Fruit fly (Drosophila melanogaster) whole organism, embryonic: Measurements from ENCODE around the gene BthD.

Source experiments
- ATbp ChIP-seq: fragments of 200-800 bp; sonication (Bioruptor generic); optimal IDR thresholded peaks from 2 replicates; lab custom pipeline; 2017; ENCODE audit warnings: missing biosample characterization, mild to moderate bottlenecking, missing genetic modification characterization, missing genetic modification reagents
- Blimp-1 ChIP-seq: fragments of 200-800 bp; sonication (Bioruptor generic); optimal IDR thresholded peaks from 3 replicates; lab custom pipeline; 2018; ENCODE audit warnings: missing biosample characterization, missing genetic modification characterization, mild to moderate bottlenecking, moderate library complexity, missing genetic modification reagents
- C15 ChIP-seq: fragments of 200-800 bp; sonication (Bioruptor generic); IDR thresholded peaks from 3 replicates; pipeline ENCODE4 v1.3.6; 2022; ENCODE audit warnings: missing biosample characterization, missing genetic modification characterization
- CG10959 ChIP-seq: fragments of 200-800 bp; sonication (Bioruptor generic); IDR thresholded peaks from 2 replicates; pipeline ENCODE4 v1.3.6; 2022; ENCODE audit warnings: missing biosample characterization, missing genetic modification characterization
- CG12299 ChIP-seq: fragments of 200-800 bp; sonication (Bioruptor generic); optimal IDR thresholded peaks from 2 replicates; lab custom pipeline; 2018; ENCODE audit warnings: missing biosample characterization, mild to moderate bottlenecking, missing genetic modification characterization
- CG13287 ChIP-seq: fragments of 200-800 bp; sonication (Bioruptor generic); IDR thresholded peaks from 2 replicates; pipeline ENCODE4 v1.3.6; 2022; ENCODE audit warnings: missing biosample characterization, missing genetic modification characterization; ENCODE audit not compliant: partially characterized antibody
- CG13424 ChIP-seq: fragments of 200-800 bp; sonication (Bioruptor generic); optimal IDR thresholded peaks from 2 replicates; lab custom pipeline; 2019; ENCODE audit warnings: missing biosample characterization, mild to moderate bottlenecking, missing genetic modification characterization, moderate library complexity
- CG15269 ChIP-seq: fragments of 200-800 bp; sonication (Bioruptor generic); optimal IDR thresholded peaks from 2 replicates; lab custom pipeline; 2018; ENCODE audit warnings: missing biosample characterization, mild to moderate bottlenecking, missing genetic modification characterization, moderate library complexity
- CG15514 ChIP-seq: fragments of 200-800 bp; sonication (Bioruptor generic); optimal IDR thresholded peaks from 3 replicates; lab custom pipeline; 2017; ENCODE audit warnings: missing biosample characterization, missing genetic modification characterization, mild to moderate bottlenecking, moderate library complexity, missing genetic modification reagents
- CG17359 ChIP-seq: fragments of 200-800 bp; sonication (Bioruptor generic); optimal IDR thresholded peaks from 3 replicates; lab custom pipeline; 2018; ENCODE audit warnings: missing biosample characterization, mild to moderate bottlenecking, missing genetic modification characterization, moderate library complexity
- CG17912 ChIP-seq: fragments of 200-800 bp; sonication (Bioruptor generic); optimal IDR thresholded peaks from 2 replicates; lab custom pipeline; 2018; ENCODE audit warnings: missing biosample characterization, mild to moderate bottlenecking, missing genetic modification characterization
- CG1832 ChIP-seq: fragments of 200-800 bp; sonication (Bioruptor generic); optimal IDR thresholded peaks from 2 replicates; lab custom pipeline; 2017; ENCODE audit warnings: missing biosample characterization, mild to moderate bottlenecking, missing genetic modification characterization, inconsistent platforms
- CG4854 ChIP-seq: fragments of 200-800 bp; sonication (Bioruptor generic); optimal IDR thresholded peaks from 2 replicates; lab custom pipeline; 2016; ENCODE audit warnings: missing biosample characterization, missing genetic modification characterization, inconsistent platforms
- CG6813 ChIP-seq: fragments of 200-800 bp; sonication (Bioruptor generic); optimal IDR thresholded peaks from 2 replicates; lab custom pipeline; 2017; ENCODE audit warnings: missing biosample characterization, missing genetic modification characterization, mild to moderate bottlenecking, moderate library complexity, missing genetic modification reagents
- CG7271 ChIP-seq: fragments of 200-800 bp; sonication (Bioruptor generic); optimal IDR thresholded peaks from 2 replicates; lab custom pipeline; 2018; ENCODE audit warnings: missing biosample characterization, mild to moderate bottlenecking, missing genetic modification characterization, moderate library complexity
- CG8281 ChIP-seq: fragments of 200-800 bp; sonication (Bioruptor generic); optimal IDR thresholded peaks from 2 replicates; lab custom pipeline; 2018; ENCODE audit warnings: missing biosample characterization, mild to moderate bottlenecking, missing genetic modification characterization, moderate library complexity
- CG8478 ChIP-seq: fragments of >200 bp; optimal IDR thresholded peaks from 2 replicates; lab custom pipeline; 2018
- CG9932 ChIP-seq: fragments of 200-800 bp; sonication (Bioruptor generic); IDR thresholded peaks from 2 replicates; pipeline ENCODE4 v1.3.6; 2022; ENCODE audit warnings: missing biosample characterization, missing genetic modification characterization
- CTCF ChIP-seq: fragments of 200-800 bp; sonication (Bioruptor generic); optimal IDR thresholded peaks from 2 replicates; lab custom pipeline; 2017; ENCODE audit warnings: missing biosample characterization, mild to moderate bottlenecking, missing genetic modification characterization, moderate library complexity
- CrebB ChIP-seq: fragments of 200-800 bp; sonication (Bioruptor generic); optimal IDR thresholded peaks from 3 replicates; lab custom pipeline; 2018; ENCODE audit warnings: missing biosample characterization, mild to moderate bottlenecking, missing genetic modification characterization
- Dbx ChIP-seq: fragments of 200-800 bp; sonication (Bioruptor generic); IDR thresholded peaks from 3 replicates; pipeline ENCODE4 v1.3.6; 2022; ENCODE audit warnings: missing biosample characterization, missing genetic modification characterization
- Dip2 ChIP-seq: fragments of 200-800 bp; sonication (Bioruptor generic); IDR thresholded peaks from 2 replicates; pipeline ENCODE4 v1.3.6; 2022; ENCODE audit warnings: missing biosample characterization, missing genetic modification characterization
- Elba2 ChIP-seq: fragments of 200-800 bp; sonication (Bioruptor generic); optimal IDR thresholded peaks from 3 replicates; lab custom pipeline; 2016; ENCODE audit warnings: missing biosample characterization, missing genetic modification characterization
- Fer3 ChIP-seq: fragments of 200-800 bp; sonication (Bioruptor generic); optimal IDR thresholded peaks from 2 replicates; lab custom pipeline; 2018; ENCODE audit warnings: missing biosample characterization, mild to moderate bottlenecking, missing genetic modification characterization, moderate library complexity
- HLH54F ChIP-seq: fragments of 200-800 bp; sonication (Bioruptor generic); optimal IDR thresholded peaks from 3 replicates; lab custom pipeline; 2016; ENCODE audit warnings: missing biosample characterization, missing genetic modification characterization
- Hmr ChIP-seq: fragments of 200-800 bp; sonication (Bioruptor generic); optimal IDR thresholded peaks from 3 replicates; lab custom pipeline; 2017; ENCODE audit warnings: mild to moderate bottlenecking, missing biosample characterization, missing genetic modification reagents, missing genetic modification characterization
- Lpt ChIP-seq: fragments of >200 bp; optimal IDR thresholded peaks from 2 replicates; lab custom pipeline; 2018; ENCODE audit warnings: missing biosample characterization, missing genetic modification characterization
- PHDP ChIP-seq: fragments of 200-800 bp; sonication (Bioruptor generic); optimal IDR thresholded peaks from 3 replicates; lab custom pipeline; 2018; ENCODE audit warnings: missing biosample characterization, mild to moderate bottlenecking, missing genetic modification characterization, moderate library complexity
- Rfx ChIP-seq: fragments of 200-800 bp; sonication (Bioruptor generic); IDR thresholded peaks from 2 replicates; pipeline ENCODE4 v1.3.6; 2022; ENCODE audit warnings: missing biosample characterization, missing genetic modification characterization
- Sry-δ ChIP-seq: fragments of 200-800 bp; sonication (Bioruptor generic); optimal IDR thresholded peaks from 2 replicates; lab custom pipeline; 2016; ENCODE audit warnings: missing biosample characterization, missing genetic modification characterization
- ash1 ChIP-seq: fragments of 200-800 bp; sonication (Bioruptor generic); optimal IDR thresholded peaks from 2 replicates; lab custom pipeline; 2018; ENCODE audit warnings: missing biosample characterization, mild to moderate bottlenecking, missing genetic modification characterization
- cato ChIP-seq: fragments of 200-800 bp; sonication (Bioruptor generic); optimal IDR thresholded peaks from 2 replicates; lab custom pipeline; 2016; ENCODE audit warnings: missing biosample characterization, missing genetic modification characterization, borderline replicate concordance
- chm ChIP-seq: fragments of 200-800 bp; sonication (Bioruptor generic); IDR thresholded peaks from 2 replicates; pipeline ENCODE4 v1.3.6; 2022; ENCODE audit warnings: missing biosample characterization, missing genetic modification characterization
- crc ChIP-seq: fragments of 200-800 bp; sonication (Bioruptor generic); optimal IDR thresholded peaks from 2 replicates; lab custom pipeline; 2016; ENCODE audit warnings: missing biosample characterization, missing genetic modification characterization
- crp ChIP-seq, 2 experiments: fragments of 200-800 bp; sonication (Bioruptor generic); optimal IDR thresholded peaks; 2 replicates in 1 of 2; 3 replicates in 1 of 2; lab custom pipeline; 2017; ENCODE audit warnings: missing biosample characterization in 2 of 2, missing genetic modification characterization in 2 of 2, mild to moderate bottlenecking in 1 of 2, moderate library complexity in 1 of 2
- exex ChIP-seq: fragments of 200-800 bp; sonication (Bioruptor generic); optimal IDR thresholded peaks from 4 replicates; lab custom pipeline; 2018; ENCODE audit warnings: missing biosample characterization, mild to moderate bottlenecking, missing genetic modification characterization, moderate library complexity
- gce ChIP-seq: fragments of 200-800 bp; sonication (Bioruptor generic); IDR thresholded peaks from 3 replicates; pipeline ENCODE4 v1.3.6; 2022; ENCODE audit warnings: missing biosample characterization, missing genetic modification characterization
- her ChIP-seq: fragments of 200-800 bp; sonication (Bioruptor generic); optimal IDR thresholded peaks from 2 replicates; lab custom pipeline; 2016; ENCODE audit warnings: missing biosample characterization, missing genetic modification characterization
- kay ChIP-seq: fragments of 200-800 bp; sonication (Bioruptor generic); optimal IDR thresholded peaks from 2 replicates; lab custom pipeline; 2016; ENCODE audit warnings: missing biosample characterization, missing genetic modification characterization
- maf-S ChIP-seq: fragments of 200-800 bp; sonication (Bioruptor generic); optimal IDR thresholded peaks from 2 replicates; lab custom pipeline; 2016; ENCODE audit warnings: missing biosample characterization, missing genetic modification characterization
- nau ChIP-seq: fragments of 200-800 bp; sonication (Bioruptor generic); optimal IDR thresholded peaks from 3 replicates; lab custom pipeline; 2017; ENCODE audit warnings: missing biosample characterization, mild to moderate bottlenecking, missing genetic modification characterization, missing genetic modification reagents
- pfk ChIP-seq: fragments of 200-800 bp; sonication (Bioruptor generic); optimal IDR thresholded peaks from 2 replicates; lab custom pipeline; 2018; ENCODE audit warnings: missing biosample characterization, mild to moderate bottlenecking, missing genetic modification characterization, moderate library complexity
- pros ChIP-seq: fragments of 200-800 bp; sonication (Bioruptor generic); optimal IDR thresholded peaks from 3 replicates; lab custom pipeline; 2019; ENCODE audit warnings: missing biosample characterization, mild to moderate bottlenecking, missing genetic modification characterization, moderate library complexity
- ro ChIP-seq: fragments of 200-800 bp; sonication (Bioruptor generic); IDR thresholded peaks from 2 replicates; pipeline ENCODE4 v1.3.6; 2022; ENCODE audit warnings: missing biosample characterization, missing genetic modification characterization
- sim ChIP-seq: fragments of 200-800 bp; sonication (Bioruptor generic); IDR thresholded peaks from 2 replicates; pipeline ENCODE4 v1.3.6; 2022; ENCODE audit warnings: missing biosample characterization, missing genetic modification characterization
- sqz ChIP-seq: fragments of 200-800 bp; sonication (Bioruptor generic); optimal IDR thresholded peaks from 3 replicates; lab custom pipeline; 2018; ENCODE audit warnings: missing biosample characterization, mild to moderate bottlenecking, missing genetic modification characterization
- stc ChIP-seq: fragments of 200-800 bp; sonication (Bioruptor generic); IDR thresholded peaks from 2 replicates; pipeline ENCODE4 v1.3.6; 2022; ENCODE audit warnings: missing biosample characterization, missing genetic modification characterization

Gene BthD

dm6 chrX:13625080-13625723, 13.3 kb downstream of the BthD start (continued):
- TF ChIP-seq sqz (peak; percentile 16), PHDP (tag; lab: Kevin White, UChicago) (no peak), Elba2 (GFP tag; lab: Kevin White, UChicago) (peak; percentile 60), CG1832 (GFP tag; lab: Kevin White, UChicago) (no peak)

dm6 chrX:13625888-13626578, 14.1 kb downstream of the BthD start:
- TF ChIP-seq CG12299 (tag; lab: Kevin White, UChicago) (peak; percentile 55), CG15269 (peak; percentile 22), Dbx (GFP tag; lab: Robert Waterston, UW) (peak; percentile 20; the same call in 1 of the 3 replicates), cato (GFP tag; lab: Kevin White, UChicago) (no peak), crc (GFP tag; lab: Kevin White, UChicago) (no peak), CG13287 (GFP tag; lab: Robert Waterston, UW) (no peak), CG17359 (tag; lab: Kevin White, UChicago) (peak; percentile 27), CG10959 (no peak), ash1 (peak; percentile 64), crp (GFP tag; optimal IDR thresholded peaks at IDR 0.05; lab: Kevin White, UChicago) (no peak), gce (GFP tag; lab: Robert Waterston, UW) (0 out of 3 replicates have a peak, but pooled peaks have one; percentile 25), CG15514 (peak; percentile 57), her (GFP tag; lab: Kevin White, UChicago) (peak; percentile 27), Rfx (peak; percentile 36; the same call in 1 of the 2 replicates), ATbp (GFP tag; lab: Kevin White, UChicago) (peak; percentile 32), stc (GFP tag; lab: Robert Waterston, UW) (no peak), CTCF (no peak), exex (peak; percentile 16), Sry-δ (GFP tag; lab: Kevin White, UChicago) (no peak), CG7271 (no peak), Blimp-1 (GFP tag; lab: Kevin White, UChicago) (peak; percentile 22), maf-S (GFP tag; lab: Kevin White, UChicago) (peak; percentile 24), nau (GFP tag; lab: Kevin White, UChicago) (peak; percentile 34), pros (GFP tag; lab: Kevin White, UChicago) (no peak), pfk (GFP tag; lab: Kevin White, UChicago) (peak; percentile 23), sim (GFP tag; lab: Robert Waterston, UW) (no peak), Hmr (GFP tag; lab: Kevin White, UChicago) (peak; percentile 64), CG4854 (GFP tag; lab: Kevin White, UChicago) (peak; percentile 9), CG9932 (GFP tag; lab: Robert Waterston, UW) (0 out of 2 replicates have a peak, but pooled peaks have one; percentile 29), CG6813 (GFP tag; lab: Kevin White, UChicago) (peak; percentile 66), C15 (GFP tag; lab: Robert Waterston, UW) (no peak), chm (GFP tag; lab: Robert Waterston, UW) (no peak), CG8281 (tag; lab: Kevin White, UChicago) (peak; percentile 7), CG13424 (tag; lab: Kevin White, UChicago) (no peak), Lpt (GFP tag; lab: Kevin White, UChicago) (no peak), Fer3 (tag; lab: Kevin White, UChicago) (peak; percentile 73), CG8478 (lab: Kevin White, UChicago) (no peak), kay (no peak), CrebB (tag; lab: Kevin White, UChicago) (peak; percentile 56), Dip2 (GFP tag; lab: Robert Waterston, UW) (no peak), ro (GFP tag; lab: Robert Waterston, UW) (no peak), HLH54F (GFP tag; lab: Kevin White, UChicago) (no peak), CG17912 (no peak)
